Worm (Caenorhabditis elegans): ENCODE data around the gene col-186.

- TF ChIP-seq pes-1 (GFP tag; IDR thresholded peaks at IDR 0.05) (no peak), ama-1 (optimal IDR thresholded peaks at IDR 0.05) (no peak), tbx-37 (GFP tag; conservative IDR thresholded peaks at IDR 0.05) (no peak), F13C5.2 (tag; optimal IDR thresholded peaks at IDR 0.05) (no peak), B0310.2 (tag; optimal IDR thresholded peaks at IDR 0.05) (no peak), scrt-1 (GFP tag; IDR thresholded peaks at IDR 0.05) (no peak), hnd-1 (tag; optimal IDR thresholded peaks at IDR 0.05) (no peak), flt-1 (GFP tag; IDR thresholded peaks at IDR 0.05) (no peak)
These were observed 51.5 kb downstream of the col-186 start for ce11 chrX:16002794-16003193.
